Worm (Caenorhabditis elegans) whole organism, young adult: ENCODE measurements around the gene srw-97.

ENCODE experiments used
- C06A6.2 ChIP-seq: fragments of 200-800 bp; sonication (Bioruptor generic); conservative IDR thresholded peaks from 2 replicates; pipeline ENCODE4 v1.3.6; 2022; ENCODE audit warnings: missing genetic modification characterization, missing compliant biosample characterization
- D2030.7 ChIP-seq: fragments of 200-800 bp; sonication (Bioruptor generic); IDR thresholded peaks from 2 replicates; pipeline ENCODE4 v1.3.6; 2022; ENCODE audit warnings: missing genetic modification reagents, missing genetic modification characterization, missing compliant biosample characterization
- F10E7.11 ChIP-seq: sonication (generic microtip); optimal IDR thresholded peaks from 2 replicates; lab custom pipeline; 2017; ENCODE audit warnings: mild to moderate bottlenecking, missing genetic modification characterization, moderate library complexity, missing compliant biosample characterization
- F39B2.1 ChIP-seq: fragments of 200-800 bp; sonication (Bioruptor generic); IDR thresholded peaks from 2 replicates; pipeline ENCODE4 v1.3.6; 2022; ENCODE audit warnings: missing genetic modification reagents, missing genetic modification characterization, missing compliant biosample characterization
- F49E8.2 ChIP-seq: sonication (generic microtip); optimal IDR thresholded peaks from 3 replicates; lab custom pipeline; 2017; ENCODE audit warnings: missing genetic modification characterization, mild to moderate bottlenecking, missing compliant biosample characterization, antibody characterized with exemption, moderate library complexity; ENCODE audit not compliant: insufficient read depth
- F57A8.1 ChIP-seq: fragments of 200-800 bp; sonication (Bioruptor generic); optimal IDR thresholded peaks from 2 replicates; lab custom pipeline; 2018; ENCODE audit warnings: mild to moderate bottlenecking, missing genetic modification characterization, moderate library complexity, missing compliant biosample characterization
- K12H6.12 ChIP-seq: fragments of 200-800 bp; sonication (Bioruptor generic); optimal IDR thresholded peaks from 2 replicates; lab custom pipeline; 2018; ENCODE audit warnings: mild to moderate bottlenecking, missing genetic modification characterization, missing compliant biosample characterization
- Y95B8A.8 ChIP-seq: fragments of 200-800 bp; sonication (Bioruptor generic); IDR thresholded peaks from 2 replicates; pipeline ENCODE4 v1.3.6; 2022; ENCODE audit warnings: missing genetic modification reagents, missing genetic modification characterization, missing compliant biosample characterization
- akir-1 ChIP-seq: fragments of 200-800 bp; sonication (Bioruptor generic); optimal IDR thresholded peaks from 2 replicates; lab custom pipeline; 2018; ENCODE audit warnings: mild to moderate bottlenecking, missing genetic modification characterization, moderate library complexity, missing compliant biosample characterization
- ama-1 ChIP-seq, 3 experiments: fragments of 150-350 bp in 1 of 3; sonication (generic microtip) in 2 of 3; optimal IDR thresholded peaks; 2 replicates each; lab custom pipeline; 2014 to 2018; ENCODE audit warnings: missing biosample characterization in 2 of 3, missing genetic modification characterization in 2 of 3, missing genetic modification reagents in 2 of 3
- aptf-2 ChIP-seq: fragments of 200-800 bp; sonication (Bioruptor generic); conservative IDR thresholded peaks from 2 replicates; pipeline ENCODE4 v1.3.6; 2022; ENCODE audit warnings: missing genetic modification reagents, missing genetic modification characterization, missing compliant biosample characterization
- attf-6 ChIP-seq: fragments of 200-800 bp; sonication (Bioruptor generic); IDR thresholded peaks from 2 replicates; pipeline ENCODE4 v1.3.6; 2022; ENCODE audit warnings: missing genetic modification reagents, missing genetic modification characterization, missing compliant biosample characterization
- bed-2 ChIP-seq: fragments of 200-800 bp; sonication (Bioruptor generic); IDR thresholded peaks from 2 replicates; pipeline ENCODE4 v1.3.6; 2022; ENCODE audit warnings: missing genetic modification reagents, missing genetic modification characterization, missing compliant biosample characterization
- ccch-3 ChIP-seq: fragments of 200-800 bp; sonication (Bioruptor generic); optimal IDR thresholded peaks from 2 replicates; lab custom pipeline; 2018; ENCODE audit warnings: mild to moderate bottlenecking, missing genetic modification characterization, missing compliant biosample characterization
- dox-1 ChIP-seq: fragments of 200-800 bp; sonication (Bioruptor generic); IDR thresholded peaks from 2 replicates; pipeline ENCODE4 v1.3.6; 2022; ENCODE audit warnings: missing genetic modification reagents, missing genetic modification characterization, missing compliant biosample characterization
- ekl-4 ChIP-seq: fragments of 200-800 bp; sonication (Bioruptor generic); IDR thresholded peaks from 2 replicates; pipeline ENCODE4 v1.3.6; 2022; ENCODE audit warnings: missing genetic modification reagents, missing genetic modification characterization, missing compliant biosample characterization
- lag-1 ChIP-seq: fragments of 200-800 bp; sonication (Bioruptor generic); IDR thresholded peaks from 2 replicates; pipeline ENCODE4 v1.3.6; 2022; ENCODE audit warnings: missing genetic modification reagents, missing genetic modification characterization, missing compliant biosample characterization
- madf-3 ChIP-seq: fragments of 200-800 bp; sonication (Bioruptor generic); IDR thresholded peaks from 2 replicates; pipeline ENCODE4 v1.3.6; 2022; ENCODE audit warnings: missing genetic modification reagents, missing genetic modification characterization, missing compliant biosample characterization
- madf-6 ChIP-seq: fragments of 200-800 bp; sonication (Bioruptor generic); IDR thresholded peaks from 2 replicates; pipeline ENCODE4 v1.3.6; 2022; ENCODE audit warnings: missing genetic modification reagents, missing genetic modification characterization, missing compliant biosample characterization
- mxl-1 ChIP-seq: sonication (generic microtip); optimal IDR thresholded peaks from 2 replicates; lab custom pipeline; 2016; ENCODE audit warnings: missing genetic modification characterization, missing compliant biosample characterization
- nfya-1 ChIP-seq: sonication (generic microtip); optimal IDR thresholded peaks from 2 replicates; lab custom pipeline; 2017; ENCODE audit warnings: antibody characterized with exemption, missing compliant biosample characterization, missing genetic modification characterization, borderline replicate concordance; ENCODE audit not compliant: insufficient read depth
- nhr-120 ChIP-seq: fragments of 200-800 bp; sonication (Bioruptor generic); IDR thresholded peaks from 2 replicates; pipeline ENCODE4 v1.3.6; 2022; ENCODE audit warnings: missing genetic modification characterization, missing compliant biosample characterization
- nhr-27 ChIP-seq: fragments of 200-800 bp; sonication (Bioruptor generic); optimal IDR thresholded peaks from 2 replicates; lab custom pipeline; 2018; ENCODE audit warnings: mild to moderate bottlenecking, missing genetic modification characterization, moderate library complexity, missing compliant biosample characterization
- pha-4 ChIP-seq: fragments of 150-350 bp; sonication (generic microtip); optimal IDR thresholded peaks from 2 replicates; lab custom pipeline; 2014; ENCODE audit warnings: missing biosample characterization, missing genetic modification reagents, missing genetic modification characterization
- rec-8 ChIP-seq, 2 experiments: sonication (generic microtip); optimal IDR thresholded peaks; 2 replicates each; lab custom pipeline; 2016; ENCODE audit warnings: mild to moderate bottlenecking in 2 of 2, missing genetic modification characterization in 2 of 2, missing genetic modification reagents in 2 of 2, missing genotype in 2 of 2, missing biosample characterization in 1 of 2, missing compliant biosample characterization in 1 of 2, moderate library complexity in 1 of 2
- repo-1 ChIP-seq: sonication (generic microtip); optimal IDR thresholded peaks from 2 replicates; lab custom pipeline; 2017; ENCODE audit warnings: mild to moderate bottlenecking, missing genetic modification characterization, missing compliant biosample characterization
- rpc-1 ChIP-seq, 2 experiments: fragments of 150-350 bp in 1 of 2; sonication (generic microtip) in 1 of 2; optimal IDR thresholded peaks; 2 replicates each; lab custom pipeline; 2014 to 2018; ENCODE audit warnings: missing biosample characterization in 1 of 2, missing genetic modification characterization in 1 of 2, missing genetic modification reagents in 1 of 2, missing genotype in 1 of 2
- snpc-3.4 ChIP-seq: sonication (generic microtip); optimal IDR thresholded peaks from 2 replicates; lab custom pipeline; 2017; ENCODE audit warnings: missing genetic modification characterization, mild to moderate bottlenecking, missing compliant biosample characterization, antibody characterized with exemption, moderate library complexity, missing genotype, missing genetic modification reagents
- snpc-4 ChIP-seq, 5 experiments: fragments of 150-350 bp in 1 of 5; sonication (generic microtip) in 4 of 5; optimal IDR thresholded peaks; 2 replicates each; lab custom pipeline; 2014 to 2018; ENCODE audit warnings: missing genetic modification characterization in 5 of 5, missing biosample characterization in 3 of 5, antibody characterized with exemption in 2 of 5, mild to moderate bottlenecking in 2 of 5, missing compliant biosample characterization in 2 of 5, missing genotype in 2 of 5, moderate library complexity in 2 of 5, missing genetic modification reagents in 1 of 5
- zim-3 ChIP-seq: sonication (generic microtip); optimal IDR thresholded peaks from 2 replicates; lab custom pipeline; 2017; ENCODE audit warnings: mild to moderate bottlenecking, missing genetic modification characterization, moderate library complexity, missing compliant biosample characterization

Gene srw-97

ce11 chrII:1657202-1657601 is 11.6 kb downstream of the srw-97 start, which contains the start of gene ZC204.12:
Gene ZC204.12, minus strand, starts transcription at chrII:1657302.
- TF ChIP-seq nhr-27, result no peak
- no peak for TF ChIP-seq dox-1 (GFP tag; lab: Robert Waterston, UW)
- TF ChIP-seq aptf-2, result no peak
- TF ChIP-seq madf-3 (GFP tag; lab: Robert Waterston, UW), result no peak
- no peak for TF ChIP-seq rec-8 (tag; optimal IDR thresholded peaks at IDR 0.05; lab: Kevin White, UChicago)
- no peak for TF ChIP-seq ama-1 (optimal IDR thresholded peaks at IDR 0.05; lab: Kevin White, UChicago)
- no peak for TF ChIP-seq ama-1 (GFP tag; optimal IDR thresholded peaks at IDR 0.05; lab: Kevin White, UChicago)
- TF ChIP-seq rpc-1 (optimal IDR thresholded peaks at IDR 0.05; lab: Kevin White, UChicago), result no peak
- no peak for TF ChIP-seq rpc-1 (tag; optimal IDR thresholded peaks at IDR 0.05; lab: Kevin White, UChicago)
- TF ChIP-seq F10E7.11 (tag; lab: Kevin White, UChicago), result no peak
- no peak for TF ChIP-seq mxl-1 (tag; lab: Kevin White, UChicago)
- no peak for TF ChIP-seq ccch-3

ce11 chrII:1654917-1655316 is 13.9 kb downstream of the srw-97 start, which contains the start of gene btb-12:
Gene btb-12, plus strand, starts transcription at chrII:1655217.
- no peak for TF ChIP-seq C06A6.2 (GFP tag; lab: Robert Waterston, UW)
- TF ChIP-seq akir-1, result no peak
- no peak for TF ChIP-seq F57A8.1 (GFP tag; lab: Kevin White, UChicago)
- TF ChIP-seq snpc-4 (GFP tag; optimal IDR thresholded peaks at IDR 0.05; lab: Kevin White, UChicago), result no peak
- no peak for TF ChIP-seq snpc-4 (tag; optimal IDR thresholded peaks at IDR 0.05; lab: Kevin White, UChicago)
- TF ChIP-seq nhr-120 (GFP tag; lab: Robert Waterston, UW), result no peak

- TF ChIP-seq zim-3 (no peak), ama-1 (optimal IDR thresholded peaks at IDR 0.05; lab: Kevin White, UChicago) (no peak), ama-1 (GFP tag; optimal IDR thresholded peaks at IDR 0.05; lab: Kevin White, UChicago) (no peak), D2030.7 (GFP tag; lab: Robert Waterston, UW) (no peak), snpc-3.4 (tag; lab: Kevin White, UChicago) (no peak), bed-2 (GFP tag; lab: Robert Waterston, UW) (no peak)
- TF ChIP-seq, all 124 proteins: peak for 0
Measured at ce11 chrII:1653397-1653796, 15.4 kb downstream of the srw-97 start, which contains the start of gene fbxb-15. Gene fbxb-15, minus strand, starts transcription at chrII:1653497.

ce11 chrII:1651804-1652203 is 17.0 kb downstream of the srw-97 start, which contains the start of gene fbxb-16:
Gene fbxb-16, minus strand, starts transcription at chrII:1651904.
- TF ChIP-seq lag-1 (GFP tag; lab: Robert Waterston, UW), result no peak
- TF ChIP-seq Y95B8A.8 (GFP tag; lab: Robert Waterston, UW), result no peak
- no peak for TF ChIP-seq zim-3
- no peak for TF ChIP-seq madf-3 (GFP tag; lab: Robert Waterston, UW)
- TF ChIP-seq F39B2.1 (GFP tag; lab: Robert Waterston, UW), result no peak
- TF ChIP-seq, all 124 proteins: peak for 0

ce11 chrII:1650502-1650901 is 18.3 kb downstream of the srw-97 start, which contains the start of gene fbxb-20:
Gene fbxb-20, minus strand, starts transcription at chrII:1650602.
- no peak for TF ChIP-seq zim-3

- TF ChIP-seq nfya-1 (tag; lab: Kevin White, UChicago) (no peak), F49E8.2 (no peak), ekl-4 (GFP tag; lab: Robert Waterston, UW) (no peak), aptf-2 (no peak), pha-4 (tag; lab: Kevin White, UChicago) (no peak), K12H6.12 (tag; lab: Kevin White, UChicago) (no peak), repo-1 (tag; lab: Kevin White, UChicago) (no peak), attf-6 (GFP tag; lab: Robert Waterston, UW) (no peak), madf-6 (GFP tag; lab: Robert Waterston, UW) (no peak)
- TF ChIP-seq, all 124 proteins: peak for 0
Measured at ce11 chrII:1648768-1649167, 20.0 kb downstream of the srw-97 start, which contains the start of gene fbxb-21. Gene fbxb-21, minus strand, starts transcription at chrII:1648868.
